Fruit fly (Drosophila melanogaster): ENCODE data around the gene gammaSnap2.

The gammaSnap2 gene

DNA sequence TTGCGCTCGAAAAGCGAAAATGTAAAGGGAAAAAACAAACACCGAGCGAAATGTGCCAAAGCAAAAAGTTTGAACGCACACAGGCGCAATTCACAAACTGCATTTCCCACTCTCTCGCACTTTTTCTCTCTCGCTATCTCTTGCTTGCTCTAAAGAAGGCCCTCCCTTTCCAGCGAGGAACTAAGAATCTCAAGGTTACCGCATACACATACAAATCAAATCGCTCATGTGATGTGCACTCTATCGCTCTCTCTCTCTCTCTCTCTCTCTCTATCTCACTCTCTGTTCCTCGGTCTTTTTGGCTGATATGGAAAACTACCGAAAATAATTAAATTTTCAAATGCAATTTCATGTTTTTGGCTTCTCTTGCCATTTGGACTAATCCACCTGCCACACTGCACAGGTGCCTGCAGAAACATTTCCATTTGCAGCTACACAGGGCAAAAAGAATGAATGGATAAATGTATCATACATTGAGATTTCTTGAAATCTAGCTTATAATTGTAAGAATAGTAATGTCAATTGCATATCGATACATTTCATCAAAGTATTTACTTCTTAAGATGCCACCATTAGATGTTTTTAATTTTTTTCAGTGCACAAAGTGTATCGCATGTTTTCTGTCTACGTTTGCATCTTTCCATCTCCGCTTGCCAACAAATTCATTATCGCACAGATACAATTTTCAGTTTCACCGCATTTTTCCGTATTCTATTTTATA lies 41.8 kb downstream of the gammaSnap2 start (continued):
- TF ChIP-seq H2.0 (GFP tag; IDR thresholded peaks at IDR 0.05) (peak; percentile 35; the same call in 1 of the 2 replicates), ssp (GFP tag; IDR thresholded peaks at IDR 0.05) (0 out of 2 replicates have a peak, but pooled peaks have one; percentile 19), CG2120 (GFP tag; optimal IDR thresholded peaks at IDR 0.05) (peak; percentile 14), ranshi (GFP tag; IDR thresholded peaks at IDR 0.05) (peak; percentile 40; the same call in 1 of the 2 replicates), Eip74EF (GFP tag; optimal IDR thresholded peaks at IDR 0.05) (peak in 1 of 2 experiments; percentile 9), sug (tag; optimal IDR thresholded peaks at IDR 0.05) (no peak), CG2889 (GFP tag; IDR thresholded peaks at IDR 0.05) (no peak), ab (GFP tag; optimal IDR thresholded peaks at IDR 0.05) (no peak), crol (GFP tag; IDR thresholded peaks at IDR 0.05) (no peak), pros (GFP tag; optimal IDR thresholded peaks at IDR 0.05) (no peak), CG17612 (GFP tag; IDR thresholded peaks at IDR 0.05) (no peak), ase (GFP tag; IDR thresholded peaks at IDR 0.05) (no peak), aop (GFP tag; IDR thresholded peaks at IDR 0.05) (no peak), ato (GFP tag; IDR thresholded peaks at IDR 0.05; ENCODE audit: partially characterized antibody) (no peak), CG10366 (GFP tag; IDR thresholded peaks at IDR 0.05) (peak; percentile 32; the same call in 1 of the 2 replicates), CG30403 (GFP tag; optimal IDR thresholded peaks at IDR 0.05) (peak; percentile 38), lmd (GFP tag; IDR thresholded peaks at IDR 0.05) (peak; percentile 28; the same call in 1 of the 2 replicates), CG17385 (GFP tag; optimal IDR thresholded peaks at IDR 0.05) (no peak), sr (GFP tag; IDR thresholded peaks at IDR 0.05) (no peak), CG12219 (GFP tag; optimal IDR thresholded peaks at IDR 0.05) (peak; percentile 7), tap (tag; optimal IDR thresholded peaks at IDR 0.05) (peak; percentile 3), CG16863 (GFP tag; optimal IDR thresholded peaks at IDR 0.05) (peak; percentile 2), Pdp1 (GFP tag; optimal IDR thresholded peaks at IDR 0.05) (peak; percentile 17 to 22), Stat92E (GFP tag; optimal IDR thresholded peaks at IDR 0.05) (no peak), CG6654 (GFP tag; optimal IDR thresholded peaks at IDR 0.05) (no peak), tx (GFP tag; optimal IDR thresholded peaks at IDR 0.05) (peak; percentile 8), CG14965 (GFP tag; optimal IDR thresholded peaks at IDR 0.05; ENCODE audit: borderline replicate concordance) (no peak), CG10267 (tag; optimal IDR thresholded peaks at IDR 0.05) (no peak), Myb (GFP tag; optimal IDR thresholded peaks at IDR 0.05) (no peak), CG10431 (GFP tag; optimal IDR thresholded peaks at IDR 0.05) (no peak), eve (GFP tag; optimal IDR thresholded peaks at IDR 0.05) (peak in 1 of 2 experiments; percentile 43), chif (GFP tag; optimal IDR thresholded peaks at IDR 0.05) (peak; percentile 10 to 58), CG13424 (tag; optimal IDR thresholded peaks at IDR 0.05) (peak; percentile 8), CG1024 (GFP tag; IDR thresholded peaks at IDR 0.05) (no peak), slbo (GFP tag; IDR thresholded peaks at IDR 0.05) (peak; percentile 58), fd3F (GFP tag; optimal IDR thresholded peaks at IDR 0.05) (no peak), Sry-δ (GFP tag; optimal IDR thresholded peaks at IDR 0.05) (peak; percentile 1), hkb (optimal IDR thresholded peaks at IDR 0.05) (no peak), hkb (GFP tag; IDR thresholded peaks at IDR 0.05) (peak; percentile 65), nmo (GFP tag; optimal IDR thresholded peaks at IDR 0.05) (peak; percentile 38), CG33213 (GFP tag; optimal IDR thresholded peaks at IDR 0.05) (no peak), ken (GFP tag; IDR thresholded peaks at IDR 0.05) (peak; percentile 52; the same call in 1 of the 3 replicates), tin (GFP tag; optimal IDR thresholded peaks at IDR 0.05) (peak; percentile 28), prd (optimal IDR thresholded peaks at IDR 0.05) (no peak), prd (GFP tag; IDR thresholded peaks at IDR 0.05) (peak; percentile 64), CG11696 (GFP tag; IDR thresholded peaks at IDR 0.05) (peak; percentile 43; the same call in 1 of the 2 replicates), CG11723 (GFP tag; optimal IDR thresholded peaks at IDR 0.05) (no peak), Bdp1 (GFP tag; optimal IDR thresholded peaks at IDR 0.05) (no peak), danr (GFP tag; IDR thresholded peaks at IDR 0.05) (no peak), gem (tag; optimal IDR thresholded peaks at IDR 0.05) (peak; percentile 62)

All from whole organism, embryonic.